Worm (Caenorhabditis elegans): Measurements from ENCODE around the gene C07A4.3.
A peak's percentile ranks its signal among the peaks of the same experiment; 100 is the strongest.

ce11 chrX:10163212-10163611 is 11.6 kb upstream of the C07A4.3 start:
- no peak for TF ChIP-seq ceh-18 (tag; optimal IDR thresholded peaks at IDR 0.05)
- no peak for TF ChIP-seq ama-1 (optimal IDR thresholded peaks at IDR 0.05)
- no peak for TF ChIP-seq tbx-2 (tag; optimal IDR thresholded peaks at IDR 0.05)
- TF ChIP-seq pax-1 (tag; optimal IDR thresholded peaks at IDR 0.05): no peak
- TF ChIP-seq ztf-16 (tag; optimal IDR thresholded peaks at IDR 0.05): no peak
- TF ChIP-seq C08G9.2 (tag; optimal IDR thresholded peaks at IDR 0.05): no peak
- peak; percentile 22 for TF ChIP-seq unc-42 (tag; optimal IDR thresholded peaks at IDR 0.05)
- TF ChIP-seq nhr-11 (tag; optimal IDR thresholded peaks at IDR 0.05): no peak
- no peak for TF ChIP-seq nfya-1 (tag; optimal IDR thresholded peaks at IDR 0.05)
- no peak for TF ChIP-seq ahr-1 (tag; optimal IDR thresholded peaks at IDR 0.05)
- no peak for TF ChIP-seq ref-2 (tag; optimal IDR thresholded peaks at IDR 0.05)
- TF ChIP-seq unc-3 (GFP tag; conservative IDR thresholded peaks at IDR 0.05): no peak
- no peak for TF ChIP-seq unc-3 (tag; optimal IDR thresholded peaks at IDR 0.05)
- TF ChIP-seq ceh-22 (tag; optimal IDR thresholded peaks at IDR 0.05): no peak

All from whole organism, late embryonic.